Fruit fly (Drosophila melanogaster) whole organism, pupa: ENCODE results near the gene CG17298.

Experiments used
- CG10348 ChIP-seq: fragments of 200-800 bp; sonication (Bioruptor generic); IDR thresholded peaks from 2 replicates; pipeline ENCODE4 v1.3.6; 2022; ENCODE audit warnings: missing biosample characterization, missing genetic modification characterization
- CG12605 ChIP-seq: fragments of 200-800 bp; sonication (Bioruptor generic); IDR thresholded peaks from 2 replicates; pipeline ENCODE4 v1.3.6; 2022; ENCODE audit warnings: missing biosample characterization, missing genetic modification characterization
- CG13204 ChIP-seq: fragments of 200-800 bp; sonication (Bioruptor generic); optimal IDR thresholded peaks from 2 replicates; lab custom pipeline; 2018; ENCODE audit warnings: missing biosample characterization, mild to moderate bottlenecking, missing genetic modification characterization, moderate library complexity
- CG14655 ChIP-seq: fragments of 200-800 bp; sonication (Bioruptor generic); optimal IDR thresholded peaks from 3 replicates; lab custom pipeline; 2017; ENCODE audit warnings: mild to moderate bottlenecking, missing biosample characterization, missing genetic modification reagents, missing genetic modification characterization
- CG15710 ChIP-seq: fragments of 200-800 bp; sonication (Bioruptor generic); optimal IDR thresholded peaks from 2 replicates; lab custom pipeline; 2018; ENCODE audit warnings: missing biosample characterization, mild to moderate bottlenecking, missing genetic modification characterization, moderate library complexity
- CG17806 ChIP-seq: fragments of 200-800 bp; sonication (Bioruptor generic); optimal IDR thresholded peaks from 2 replicates; lab custom pipeline; 2018; ENCODE audit warnings: missing biosample characterization, mild to moderate bottlenecking, missing genetic modification characterization, moderate library complexity
- CG32121 ChIP-seq: fragments of 200-800 bp; sonication (Bioruptor generic); IDR thresholded peaks from 2 replicates; pipeline ENCODE4 v1.3.6; 2022; ENCODE audit warnings: missing biosample characterization, missing genetic modification characterization
- CG34367 ChIP-seq: fragments of 200-800 bp; sonication (Bioruptor generic); optimal IDR thresholded peaks from 2 replicates; lab custom pipeline; 2018; ENCODE audit warnings: missing biosample characterization, mild to moderate bottlenecking, missing genetic modification characterization
- CG4496 ChIP-seq: fragments of 200-800 bp; sonication (Bioruptor generic); IDR thresholded peaks from 3 replicates; pipeline ENCODE4 v1.3.6; 2022; ENCODE audit warnings: missing biosample characterization, missing genetic modification characterization
- CG8159 ChIP-seq: fragments of 200-800 bp; sonication (Bioruptor generic); optimal IDR thresholded peaks from 3 replicates; lab custom pipeline; 2018; ENCODE audit warnings: missing biosample characterization, mild to moderate bottlenecking, missing genetic modification characterization, moderate library complexity
- CG8301 ChIP-seq: fragments of 200-800 bp; sonication (Bioruptor generic); optimal IDR thresholded peaks from 2 replicates; lab custom pipeline; 2018; ENCODE audit warnings: missing biosample characterization, mild to moderate bottlenecking, missing genetic modification characterization
- CG9948 ChIP-seq: fragments of 200-800 bp; sonication (Bioruptor generic); optimal IDR thresholded peaks from 2 replicates; lab custom pipeline; 2018; ENCODE audit warnings: missing biosample characterization, mild to moderate bottlenecking, missing genetic modification characterization, moderate library complexity
- D1 ChIP-seq: fragments of 200-800 bp; sonication (Bioruptor generic); optimal IDR thresholded peaks from 2 replicates; lab custom pipeline; 2018; ENCODE audit warnings: missing biosample characterization, mild to moderate bottlenecking, missing genetic modification characterization, moderate library complexity
- EcR ChIP-seq: fragments of 200-800 bp; sonication (Bioruptor generic); optimal IDR thresholded peaks from 3 replicates; lab custom pipeline; 2019; ENCODE audit warnings: missing biosample characterization, missing genetic modification characterization, mild to moderate bottlenecking, moderate library complexity, missing genetic modification reagents
- Ets98B ChIP-seq: fragments of 200-800 bp; sonication (Bioruptor generic); IDR thresholded peaks from 2 replicates; pipeline ENCODE4 v1.3.6; 2022; ENCODE audit warnings: missing biosample characterization, missing genetic modification characterization
- Pif1A ChIP-seq: fragments of 200-800 bp; sonication (Bioruptor generic); optimal IDR thresholded peaks from 3 replicates; lab custom pipeline; 2016; ENCODE audit warnings: missing biosample characterization, missing genetic modification characterization
- Pif1B ChIP-seq: fragments of 200-800 bp; sonication (Bioruptor generic); optimal IDR thresholded peaks from 3 replicates; lab custom pipeline; 2016; ENCODE audit warnings: missing biosample characterization, missing genetic modification characterization
- Snoo ChIP-seq: fragments of 200-800 bp; sonication (Bioruptor generic); optimal IDR thresholded peaks from 3 replicates; lab custom pipeline; 2017; ENCODE audit warnings: missing biosample characterization, mild to moderate bottlenecking, missing genetic modification characterization, inconsistent platforms
- fd96Ca ChIP-seq: fragments of 200-800 bp; sonication (Bioruptor generic); IDR thresholded peaks from 3 replicates; pipeline ENCODE4 v1.3.6; 2022; ENCODE audit warnings: missing biosample characterization, missing genetic modification characterization
- gl ChIP-seq: fragments of 200-800 bp; sonication (Bioruptor generic); optimal IDR thresholded peaks from 2 replicates; lab custom pipeline; 2018; ENCODE audit warnings: missing biosample characterization, mild to moderate bottlenecking, missing genetic modification characterization
- rn ChIP-seq: fragments of 200-800 bp; sonication (Bioruptor generic); IDR thresholded peaks from 2 replicates; pipeline ENCODE4 v1.3.6; 2022; ENCODE audit warnings: missing biosample characterization, missing genetic modification characterization

Gene CG17298

dm6 chr3R:21288462-21288861, 5.5 kb downstream of the CG17298 start:
- TF ChIP-seq CG15710 (tag; lab: Kevin White, UChicago), result no peak
- no peak for TF ChIP-seq CG32121
- TF ChIP-seq CG17806 (tag; lab: Kevin White, UChicago), result no peak
- TF ChIP-seq CG4496 (GFP tag; lab: Robert Waterston, UW), result no peak
- TF ChIP-seq Pif1A, result no peak
- no peak for TF ChIP-seq CG9948
- TF ChIP-seq rn (GFP tag; lab: Robert Waterston, UW), result no peak
- no peak for TF ChIP-seq Pif1B (GFP tag; lab: Kevin White, UChicago)
- no peak for TF ChIP-seq fd96Ca (GFP tag; lab: Robert Waterston, UW)
- no peak for TF ChIP-seq CG34367 (tag; lab: Kevin White, UChicago)
- TF ChIP-seq CG12605 (GFP tag; lab: Robert Waterston, UW), result no peak
- TF ChIP-seq CG14655 (GFP tag; lab: Kevin White, UChicago), result no peak
- TF ChIP-seq CG13204 (GFP tag; lab: Kevin White, UChicago), result no peak
- TF ChIP-seq Ets98B, result no peak
- no peak for TF ChIP-seq EcR (GFP tag; lab: Kevin White, UChicago)
- TF ChIP-seq CG8159 (tag; lab: Kevin White, UChicago), result no peak
- TF ChIP-seq Snoo (tag; lab: Kevin White, UChicago), result no peak
- no peak for TF ChIP-seq D1

DNA sequence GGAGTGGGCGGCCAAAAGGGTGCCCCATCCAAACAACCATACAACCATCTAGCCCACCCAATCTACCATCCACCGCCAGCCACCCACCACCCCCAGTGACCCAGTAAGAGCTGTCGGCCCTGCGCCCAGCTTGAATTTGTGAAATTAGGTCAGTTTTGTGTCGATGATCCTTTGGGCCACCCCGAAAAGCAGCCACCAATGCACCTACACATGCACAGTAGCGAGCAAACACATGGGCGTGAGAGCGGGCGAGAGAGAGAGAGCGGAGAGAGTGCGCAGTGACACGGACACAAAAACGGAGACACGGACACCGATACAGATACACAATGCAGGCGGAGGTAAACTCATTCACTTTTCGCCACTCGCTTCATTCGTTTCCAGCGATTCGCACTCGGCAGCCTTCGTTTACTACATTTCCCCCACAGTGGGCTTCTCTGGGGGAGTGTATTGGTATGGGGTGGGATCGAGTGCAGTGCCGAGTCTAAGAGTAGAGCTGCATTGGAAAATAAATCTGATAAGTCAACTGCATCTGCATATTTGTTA, 6.1 kb downstream of the CG17298 start:
- TF ChIP-seq EcR (GFP tag; lab: Kevin White, UChicago), result peak; percentile 85
- TF ChIP-seq CG17806 (tag; lab: Kevin White, UChicago), result no peak

dm6 chr3R:21293833-21294232, 10.8 kb downstream of the CG17298 start, which contains the start of gene SIFaR:
SIFaR (minus strand) TSS chr3R:21293998.
- TF ChIP-seq CG8301 (no peak), CG8159 (tag; lab: Kevin White, UChicago) (no peak), fd96Ca (GFP tag; lab: Robert Waterston, UW) (no peak), D1 (no peak), CG4496 (GFP tag; lab: Robert Waterston, UW) (no peak), EcR (GFP tag; lab: Kevin White, UChicago) (no peak), Snoo (tag; lab: Kevin White, UChicago) (no peak), CG34367 (tag; lab: Kevin White, UChicago) (no peak), CG14655 (GFP tag; lab: Kevin White, UChicago) (no peak), Ets98B (no peak), Pif1A (no peak), CG17806 (tag; lab: Kevin White, UChicago) (no peak), CG32121 (no peak), CG12605 (GFP tag; lab: Robert Waterston, UW) (no peak), CG15710 (tag; lab: Kevin White, UChicago) (no peak), CG10348 (GFP tag; lab: Robert Waterston, UW) (no peak), rn (GFP tag; lab: Robert Waterston, UW) (no peak), Pif1B (GFP tag; lab: Kevin White, UChicago) (no peak)

- TF ChIP-seq CG14655 (GFP tag; lab: Kevin White, UChicago), result no peak
- peak; percentile 1 for TF ChIP-seq Pif1A
- no peak for TF ChIP-seq CG12605 (GFP tag; lab: Robert Waterston, UW)
- peak; percentile 82 for TF ChIP-seq EcR (GFP tag; lab: Kevin White, UChicago)
- 0 out of 2 replicates have a peak, but pooled peaks have one; percentile 20 for TF ChIP-seq Ets98B
Measured at dm6 chr3R:21295004-21295403, 12.0 kb downstream of the CG17298 start.

dm6 chr3R:21295695-21296037, 12.7 kb downstream of the CG17298 start:
- TF ChIP-seq Pif1B (GFP tag; lab: Kevin White, UChicago) (no peak), CG17806 (tag; lab: Kevin White, UChicago) (no peak), CG34367 (tag; lab: Kevin White, UChicago) (no peak), CG32121 (no peak), Pif1A (no peak), CG12605 (GFP tag; lab: Robert Waterston, UW) (no peak), D1 (no peak), EcR (GFP tag; lab: Kevin White, UChicago) (no peak), gl (tag; lab: Kevin White, UChicago) (no peak)

dm6 chr3R:21296038-21296727, 13.2 kb downstream of the CG17298 start:
- TF ChIP-seq CG15710 (tag; lab: Kevin White, UChicago) (peak; percentile 92), CG13204 (GFP tag; lab: Kevin White, UChicago) (peak; percentile 86), CG8301 (peak; percentile 92), CG32121 (no peak), gl (tag; lab: Kevin White, UChicago) (peak; percentile 83), CG17806 (tag; lab: Kevin White, UChicago) (peak; percentile 91), Pif1B (GFP tag; lab: Kevin White, UChicago) (peak; percentile 93), CG10348 (GFP tag; lab: Robert Waterston, UW) (no peak), rn (GFP tag; lab: Robert Waterston, UW) (no peak), EcR (GFP tag; lab: Kevin White, UChicago) (peak; percentile 36), CG4496 (GFP tag; lab: Robert Waterston, UW) (no peak), fd96Ca (GFP tag; lab: Robert Waterston, UW) (no peak), CG12605 (GFP tag; lab: Robert Waterston, UW) (no peak), D1 (peak; percentile 78), Snoo (tag; lab: Kevin White, UChicago) (peak; percentile 88), CG8159 (tag; lab: Kevin White, UChicago) (peak; percentile 95), Pif1A (peak; percentile 90), Ets98B (no peak), CG34367 (tag; lab: Kevin White, UChicago) (peak; percentile 93), CG14655 (GFP tag; lab: Kevin White, UChicago) (peak; percentile 95), CG9948 (peak; percentile 93)
